Worm (Caenorhabditis elegans): ENCODE results near the gene M199.135.

ce11 chrIV:15147104-15147503, 32.7 kb downstream of the M199.135 start, which contains the start of gene str-78:
- no peak for TF ChIP-seq sea-1 (GFP tag; conservative IDR thresholded peaks at IDR 0.05)
- no peak for TF ChIP-seq flt-1 (GFP tag; IDR thresholded peaks at IDR 0.05)
- TF ChIP-seq F13C5.2 (tag; optimal IDR thresholded peaks at IDR 0.05) = no peak
- no peak for TF ChIP-seq ama-1 (optimal IDR thresholded peaks at IDR 0.05)

Data from whole organism, early embryonic.